Fruit fly (Drosophila melanogaster) whole organism, prepupa: ENCODE results near the gene Atg1.

ENCODE experiments used
- CG32006 ChIP-seq: fragments of 200-800 bp; sonication (Bioruptor generic); optimal IDR thresholded peaks from 3 replicates; lab custom pipeline; 2017; ENCODE audit warnings: missing biosample characterization, mild to moderate bottlenecking, missing genetic modification characterization
- CG6792 ChIP-seq: fragments of 200-800 bp; sonication (Bioruptor generic); optimal IDR thresholded peaks from 3 replicates; lab custom pipeline; 2016; ENCODE audit warnings: missing biosample characterization, missing genetic modification characterization
- CG6808 ChIP-seq: fragments of 200-800 bp; sonication (Bioruptor generic); optimal IDR thresholded peaks from 3 replicates; lab custom pipeline; 2017; ENCODE audit warnings: missing biosample characterization, missing genetic modification characterization, mild to moderate bottlenecking, moderate library complexity, missing genetic modification reagents
- CG8119 ChIP-seq: fragments of 200-800 bp; sonication (Bioruptor generic); IDR thresholded peaks from 3 replicates; pipeline ENCODE4 v1.3.6; 2022; ENCODE audit warnings: missing biosample characterization, missing genetic modification characterization
- Gug ChIP-seq: fragments of 200-800 bp; sonication (Bioruptor generic); IDR thresholded peaks from 2 replicates; pipeline ENCODE4 v1.3.6; 2022; ENCODE audit warnings: missing biosample characterization, missing genetic modification characterization
- OdsH ChIP-seq: fragments of 200-800 bp; sonication (Bioruptor generic); optimal IDR thresholded peaks from 3 replicates; lab custom pipeline; 2016; ENCODE audit warnings: missing biosample characterization, missing genetic modification characterization
- achi ChIP-seq: fragments of 200-800 bp; sonication (Bioruptor generic); optimal IDR thresholded peaks from 3 replicates; lab custom pipeline; 2016; ENCODE audit warnings: missing biosample characterization, missing genetic modification characterization

dm6 chr3L:12831290-12831952 lies 26.5 kb upstream of the Atg1 start:
- TF ChIP-seq CG32006 (GFP tag; lab: Kevin White, UChicago), result peak; percentile 80
- peak; percentile 55; the same call in 1 of the 2 replicates for TF ChIP-seq Gug (GFP tag; lab: Robert Waterston, UW)
- TF ChIP-seq CG6808 (GFP tag; lab: Kevin White, UChicago), result peak; percentile 67
- peak; percentile 83 for TF ChIP-seq OdsH (GFP tag; lab: Kevin White, UChicago)
- TF ChIP-seq achi (GFP tag; lab: Kevin White, UChicago), result peak; percentile 77
- TF ChIP-seq CG8119 (GFP tag; lab: Robert Waterston, UW), result peak; percentile 79; the same call in 2 of the 3 replicates
- peak; percentile 74 for TF ChIP-seq CG6792
